Worm (Caenorhabditis elegans): ENCODE measurements around the gene D1054.19.
A peak's percentile ranks its signal among the peaks of the same experiment; 100 is the strongest.

D1054.19 gene

DNA sequence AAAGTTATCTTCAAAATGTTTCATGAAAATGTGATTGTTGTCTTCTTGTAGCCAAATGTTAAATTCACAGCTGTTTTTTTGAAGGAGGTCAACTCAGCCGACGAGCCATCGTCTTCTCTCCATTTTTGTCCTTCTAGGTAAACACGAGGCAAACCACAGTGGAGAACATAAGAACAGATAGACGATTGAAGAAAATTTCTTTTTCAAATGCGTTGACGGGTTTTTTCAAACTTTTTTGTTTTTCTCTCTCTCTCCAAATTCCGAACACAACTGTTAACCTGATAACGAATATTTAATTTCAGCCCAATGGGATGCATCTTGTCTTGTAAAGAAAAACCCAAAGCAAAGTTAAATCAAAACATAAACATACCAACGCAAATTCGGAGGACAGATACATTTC, at the start of gene D1054.19:
TSS of gene D1054.19 (plus strand) at position 301 of the 400 bp plus-strand sequence.
- no peak for TF ChIP-seq mef-2 (tag; optimal IDR thresholded peaks at IDR 0.05)
- no peak for TF ChIP-seq lin-13 (GFP tag; optimal IDR thresholded peaks at IDR 0.05)
- no peak for TF ChIP-seq fkh-8 (tag; optimal IDR thresholded peaks at IDR 0.05)
- TF ChIP-seq xbp-1 (tag; optimal IDR thresholded peaks at IDR 0.05) = no peak
- TF ChIP-seq nhr-11 (tag; optimal IDR thresholded peaks at IDR 0.05) = no peak
- no peak for TF ChIP-seq ama-1 (optimal IDR thresholded peaks at IDR 0.05)
- TF ChIP-seq elt-3 (tag; optimal IDR thresholded peaks at IDR 0.05) = no peak
- TF ChIP-seq nhr-77 (tag; optimal IDR thresholded peaks at IDR 0.05) = no peak
- no peak for TF ChIP-seq lin-35 (GFP tag; optimal IDR thresholded peaks at IDR 0.05)
- TF ChIP-seq F16B12.6 (tag; optimal IDR thresholded peaks at IDR 0.05) = no peak
- TF ChIP-seq nhr-19 (GFP tag; conservative IDR thresholded peaks at IDR 0.05) = no peak
- TF ChIP-seq fos-1 (tag; optimal IDR thresholded peaks at IDR 0.05) = no peak
- TF ChIP-seq rnt-1 (tag; optimal IDR thresholded peaks at IDR 0.05) = no peak
- no peak for TF ChIP-seq sup-37 (GFP tag; optimal IDR thresholded peaks at IDR 0.05)
- TF ChIP-seq blmp-1 (tag; optimal IDR thresholded peaks at IDR 0.05) = no peak

DNA sequence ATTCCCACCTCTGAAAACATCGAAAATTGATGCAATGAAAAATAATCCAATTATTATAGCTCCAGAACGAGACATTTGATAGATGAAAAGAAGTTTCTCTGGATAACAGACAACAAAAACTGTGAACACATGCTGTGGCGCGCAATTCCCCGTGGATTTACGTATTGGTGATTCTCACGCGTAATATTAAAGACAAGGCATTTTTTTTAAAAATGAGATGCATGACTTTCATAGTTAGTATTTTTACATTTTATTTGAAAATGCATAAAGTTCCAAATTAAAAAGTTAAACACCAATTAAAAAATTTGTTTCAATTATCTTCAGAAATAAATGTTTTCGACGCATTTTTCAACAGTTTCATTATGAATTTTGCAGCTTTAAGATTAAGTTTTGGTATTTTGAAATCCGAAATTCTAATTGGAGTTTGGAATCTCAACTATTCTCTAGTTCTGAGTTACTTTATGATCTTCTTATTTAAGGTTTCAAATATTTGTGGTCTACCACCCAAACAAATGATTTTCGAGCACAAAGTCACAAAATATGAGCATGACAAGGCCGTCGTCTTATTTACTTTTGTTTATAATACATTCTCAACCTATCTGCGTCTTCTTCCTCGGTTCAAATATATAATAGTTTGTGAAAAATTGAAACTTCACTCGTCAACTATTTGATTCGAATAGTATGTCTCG, 48.2 kb upstream of the D1054.19 start, which contains the start of the genes selt-1.2 and F28H7.2:
TSS of gene selt-1.2 (minus strand) at position 101 of the 689 bp plus-strand sequence.
TSS of gene F28H7.2 (plus strand) at position 639 of the 689 bp plus-strand sequence.
- TF ChIP-seq sox-4 (tag; optimal IDR thresholded peaks at IDR 0.05) (no peak), zip-4 (GFP tag; optimal IDR thresholded peaks at IDR 0.05) (no peak), alr-1 (tag; optimal IDR thresholded peaks at IDR 0.05; ENCODE audit: borderline replicate concordance) (no peak), nhr-20 (tag; optimal IDR thresholded peaks at IDR 0.05) (peak; percentile 4), ceh-63 (GFP tag; optimal IDR thresholded peaks at IDR 0.05) (no peak), dsc-1 (tag; optimal IDR thresholded peaks at IDR 0.05) (no peak), fkh-8 (tag; optimal IDR thresholded peaks at IDR 0.05) (no peak), efl-1 (optimal IDR thresholded peaks at IDR 0.05) (no peak), efl-1 (GFP tag; optimal IDR thresholded peaks at IDR 0.05 in 1 of 2) (peak in 1 of 2 experiments; percentile 77), ztf-4 (tag; optimal IDR thresholded peaks at IDR 0.05) (no peak), lin-39 (tag; optimal IDR thresholded peaks at IDR 0.05) (no peak), nhr-47 (tag; optimal IDR thresholded peaks at IDR 0.05) (no peak), pag-3 (tag; optimal IDR thresholded peaks at IDR 0.05; ENCODE audit: borderline replicate concordance, insufficient read depth) (no peak), egl-13 (tag; optimal IDR thresholded peaks at IDR 0.05) (no peak)

DNA sequence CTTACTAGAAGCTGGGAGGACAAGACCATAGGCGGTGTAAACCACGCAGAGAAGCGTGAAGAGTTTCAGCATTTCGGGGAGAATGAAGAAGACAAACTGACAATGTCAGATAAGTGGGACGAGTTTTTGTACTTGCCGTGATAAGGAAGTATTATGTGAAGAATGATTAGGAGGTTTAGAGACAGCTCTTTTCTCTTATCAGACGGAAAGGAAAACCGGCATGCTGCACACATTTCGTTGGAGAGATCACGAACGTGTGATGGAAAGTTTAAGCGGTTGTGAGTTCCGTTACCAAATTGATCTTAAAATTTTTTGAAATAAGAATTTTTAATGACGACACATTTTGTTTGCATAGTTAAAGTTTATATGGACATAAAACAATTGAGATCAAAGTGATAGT, 45.0 kb upstream of the D1054.19 start, which contains the start of gene F28H7.3:
TSS of gene F28H7.3 (minus strand) at position 159 of the 400 bp plus-strand sequence.
- TF ChIP-seq snpc-4 (tag; optimal IDR thresholded peaks at IDR 0.05) (no peak), swsn-7 (tag; optimal IDR thresholded peaks at IDR 0.05) (no peak), unc-130 (tag; optimal IDR thresholded peaks at IDR 0.05) (no peak), efl-1 (optimal IDR thresholded peaks at IDR 0.05) (no peak), efl-1 (GFP tag; optimal IDR thresholded peaks at IDR 0.05 in 1 of 2) (peak in 1 of 2 experiments; percentile 92), elt-2 (tag; optimal IDR thresholded peaks at IDR 0.05) (peak; percentile 85)

ce11 chrV:10754050-10754449, 41.5 kb upstream of the D1054.19 start, which contains the start of gene F28H7.7:
TSS of gene F28H7.7 (minus strand) at chrV:10754150.
- TF ChIP-seq mep-1 (tag; optimal IDR thresholded peaks at IDR 0.05) (no peak), ceh-8 (GFP tag; optimal IDR thresholded peaks at IDR 0.05) (no peak), nhr-11 (tag; optimal IDR thresholded peaks at IDR 0.05) (no peak), C04F5.9 (tag; optimal IDR thresholded peaks at IDR 0.05) (no peak)

- TF ChIP-seq hpl-2 (GFP tag; optimal IDR thresholded peaks at IDR 0.05) = no peak
- TF ChIP-seq aha-1 (tag; optimal IDR thresholded peaks at IDR 0.05) = no peak
- no peak for TF ChIP-seq tlp-1 (tag; optimal IDR thresholded peaks at IDR 0.05)
- TF ChIP-seq unc-62 (GFP tag; optimal IDR thresholded peaks at IDR 0.05) = no peak
- TF ChIP-seq mef-2 (tag; optimal IDR thresholded peaks at IDR 0.05) = no peak
- no peak for TF ChIP-seq Y116A8C.19 (tag; optimal IDR thresholded peaks at IDR 0.05; ENCODE audit: borderline replicate concordance)
- no peak for TF ChIP-seq lin-35 (GFP tag; optimal IDR thresholded peaks at IDR 0.05)
- TF ChIP-seq nhr-12 (tag; optimal IDR thresholded peaks at IDR 0.05) = no peak
- no peak for TF ChIP-seq xbp-1 (tag; optimal IDR thresholded peaks at IDR 0.05)
- TF ChIP-seq isw-1 (GFP tag; IDR thresholded peaks at IDR 0.05) = no peak
- no peak for TF ChIP-seq egl-13 (tag; optimal IDR thresholded peaks at IDR 0.05)
Observed at ce11 chrV:10756698-10757097, 38.9 kb upstream of the D1054.19 start, which contains the start of gene irld-6. TSS of gene irld-6 (minus strand) at chrV:10756798.

Measured in whole organism, L1 larva.